Worm (Caenorhabditis elegans) whole organism, mixed stage, embryonic: Measurements from ENCODE around the gene jac-1.

Experiments used
- ceh-83 ChIP-seq: fragments of 200-800 bp; sonication (Bioruptor generic); optimal IDR thresholded peaks from 2 replicates; lab custom pipeline; 2018; ENCODE audit warnings: mild to moderate bottlenecking, missing genetic modification characterization, missing compliant biosample characterization
- ces-1 ChIP-seq: fragments of 150-350 bp; optimal IDR thresholded peaks from 2 replicates; lab custom pipeline; 2014; ENCODE audit warnings: missing biosample characterization, missing genetic modification reagents, missing genetic modification characterization
- elt-1 ChIP-seq: sonication (generic microtip); optimal IDR thresholded peaks from 2 replicates; lab custom pipeline; 2017; ENCODE audit warnings: missing genetic modification characterization, mild to moderate bottlenecking, missing compliant biosample characterization, antibody characterized with exemption, moderate library complexity, borderline replicate concordance; ENCODE audit not compliant: insufficient read depth
- lsy-2 ChIP-seq: fragments of 150-350 bp; optimal IDR thresholded peaks from 2 replicates; lab custom pipeline; 2014; ENCODE audit warnings: missing biosample characterization, missing genetic modification characterization
- nhr-12 ChIP-seq: fragments of 150-350 bp; optimal IDR thresholded peaks from 2 replicates; lab custom pipeline; 2014; ENCODE audit warnings: missing biosample characterization, missing genetic modification characterization
- nhr-237 ChIP-seq: fragments of 150-350 bp; optimal IDR thresholded peaks from 2 replicates; lab custom pipeline; 2014; ENCODE audit warnings: missing biosample characterization, missing genetic modification characterization
- pha-4 ChIP-seq: fragments of 150-350 bp; optimal IDR thresholded peaks from 2 replicates; lab custom pipeline; 2018; ENCODE audit warnings: missing biosample characterization, missing genetic modification reagents, missing genetic modification characterization
- snpc-4 ChIP-seq: fragments of 150-350 bp; optimal IDR thresholded peaks from 2 replicates; lab custom pipeline; 2014; ENCODE audit warnings: missing biosample characterization, missing genetic modification characterization
- ztf-11 ChIP-seq: fragments of 150-350 bp; optimal IDR thresholded peaks from 2 replicates; lab custom pipeline; 2014; ENCODE audit warnings: missing biosample characterization, missing genetic modification characterization

ce11 chrIV:16059496-16059895, 32.8 kb upstream of the jac-1 start:
- TF ChIP-seq lsy-2 (tag; lab: Kevin White, UChicago) (no peak), snpc-4 (tag; lab: Kevin White, UChicago) (no peak), nhr-237 (tag; lab: Kevin White, UChicago) (no peak), ces-1 (GFP tag; lab: Kevin White, UChicago) (no peak), nhr-12 (tag; lab: Kevin White, UChicago) (no peak), pha-4 (no peak), ceh-83 (GFP tag; lab: Kevin White, UChicago) (no peak), ztf-11 (tag; lab: Kevin White, UChicago) (no peak), elt-1 (tag; lab: Kevin White, UChicago) (no peak)
